Fruit fly (Drosophila melanogaster) whole organism, adult: ENCODE measurements around the gene Osi2.
A peak's percentile ranks its signal among the peaks of the same experiment; 100 is the strongest.

Experiments
- CG11617 ChIP-seq: fragments of 200-800 bp; sonication (Bioruptor generic); optimal IDR thresholded peaks from 2 replicates; lab custom pipeline; 2017; ENCODE audit warnings: mild to moderate bottlenecking, missing biosample characterization, missing genetic modification reagents, missing genetic modification characterization
- CG12768 ChIP-seq: fragments of 200-800 bp; sonication (Bioruptor generic); optimal IDR thresholded peaks from 2 replicates; lab custom pipeline; 2017; ENCODE audit warnings: missing biosample characterization, missing genetic modification characterization, mild to moderate bottlenecking, moderate library complexity, missing genetic modification reagents
- CG14711 ChIP-seq: fragments of 200-800 bp; sonication (Bioruptor generic); optimal IDR thresholded peaks from 2 replicates; lab custom pipeline; 2018; ENCODE audit warnings: missing biosample characterization, mild to moderate bottlenecking, missing genetic modification characterization, moderate library complexity
- CG1620 ChIP-seq: fragments of 200-800 bp; sonication (Bioruptor generic); optimal IDR thresholded peaks from 2 replicates; lab custom pipeline; 2016; ENCODE audit warnings: missing biosample characterization, missing genetic modification characterization
- CG33017 ChIP-seq: fragments of 200-800 bp; sonication (Bioruptor generic); optimal IDR thresholded peaks from 2 replicates; lab custom pipeline; 2018; ENCODE audit warnings: missing biosample characterization, mild to moderate bottlenecking, missing genetic modification characterization, moderate library complexity
- CG5204 ChIP-seq: fragments of 200-800 bp; sonication (Bioruptor generic); optimal IDR thresholded peaks from 2 replicates; lab custom pipeline; 2016; ENCODE audit warnings: missing biosample characterization, missing genetic modification characterization
- CG7045 ChIP-seq: fragments of 200-800 bp; sonication (Bioruptor generic); optimal IDR thresholded peaks from 2 replicates; lab custom pipeline; 2017; ENCODE audit warnings: missing biosample characterization, mild to moderate bottlenecking, missing genetic modification characterization
- CG7101 ChIP-seq: fragments of 200-800 bp; sonication (Bioruptor generic); optimal IDR thresholded peaks from 2 replicates; lab custom pipeline; 2018; ENCODE audit warnings: missing biosample characterization, mild to moderate bottlenecking, missing genetic modification characterization, moderate library complexity
- Clk ChIP-seq: fragments of 200-800 bp; sonication (Bioruptor generic); optimal IDR thresholded peaks from 2 replicates; lab custom pipeline; 2017; ENCODE audit warnings: missing biosample characterization, missing genetic modification characterization
- Crg-1 ChIP-seq: fragments of 200-800 bp; sonication (Bioruptor generic); optimal IDR thresholded peaks from 2 replicates; lab custom pipeline; 2016; ENCODE audit warnings: missing biosample characterization, missing genetic modification characterization
- Hr96 ChIP-seq: fragments of 200-800 bp; sonication (Bioruptor generic); optimal IDR thresholded peaks from 2 replicates; lab custom pipeline; 2016; ENCODE audit warnings: missing biosample characterization, missing genetic modification characterization
- bab1 ChIP-seq: fragments of 200-800 bp; sonication (Bioruptor generic); optimal IDR thresholded peaks from 3 replicates; lab custom pipeline; 2019; ENCODE audit warnings: missing biosample characterization, mild to moderate bottlenecking, missing genetic modification characterization, moderate library complexity
- cic ChIP-seq: fragments of 200-800 bp; sonication (Bioruptor generic); optimal IDR thresholded peaks from 2 replicates; lab custom pipeline; 2017; ENCODE audit warnings: missing biosample characterization, mild to moderate bottlenecking, missing genetic modification characterization, moderate library complexity
- cnc ChIP-seq, 2 experiments: fragments of >200 bp; optimal IDR thresholded peaks; 2 replicates each; lab custom pipeline; 2017
- kay ChIP-seq: fragments of 200-800 bp; sonication (Bioruptor generic); peaks from one replicate; lab custom pipeline; 2016; ENCODE audit warnings: missing biosample characterization, missing genetic modification characterization, borderline replicate concordance
- ovo ChIP-seq: fragments of 200-800 bp; sonication (Bioruptor generic); optimal IDR thresholded peaks from 2 replicates; lab custom pipeline; 2016; ENCODE audit warnings: missing biosample characterization, missing genetic modification characterization
- pad ChIP-seq: fragments of 200-800 bp; sonication (Bioruptor generic); optimal IDR thresholded peaks from 3 replicates; lab custom pipeline; 2017; ENCODE audit warnings: missing biosample characterization, missing genetic modification characterization, mild to moderate bottlenecking, moderate library complexity, missing genetic modification reagents
- tj ChIP-seq: fragments of 200-800 bp; sonication (Bioruptor generic); optimal IDR thresholded peaks from 3 replicates; lab custom pipeline; 2017; ENCODE audit warnings: missing biosample characterization, mild to moderate bottlenecking, missing genetic modification characterization, moderate library complexity

The Osi2 gene

dm6 chr3R:6229055-6229841 lies 20.1 kb downstream of the Osi2 start:
- TF ChIP-seq CG12768 (GFP tag; lab: Kevin White, UChicago) (no peak), cnc (optimal IDR thresholded peaks at IDR 0.05; lab: Kevin White, UChicago) (no peak), CG7101 (no peak), ovo (GFP tag; lab: Kevin White, UChicago) (no peak), CG7045 (GFP tag; lab: Kevin White, UChicago) (no peak), tj (no peak)

dm6 chr3R:6230298-6230697 lies 21.1 kb downstream of the Osi2 start:
- TF ChIP-seq tj = no peak

dm6 chr3R:6231391-6231790 lies 22.2 kb downstream of the Osi2 start:
- no peak for TF ChIP-seq Crg-1 (GFP tag; lab: Kevin White, UChicago)
- no peak for TF ChIP-seq CG12768 (GFP tag; lab: Kevin White, UChicago)
- no peak for TF ChIP-seq CG7045 (GFP tag; lab: Kevin White, UChicago)

- TF ChIP-seq CG5204 (GFP tag; lab: Kevin White, UChicago) = peak; percentile 7
- TF ChIP-seq bab1 (GFP tag; lab: Kevin White, UChicago) = no peak
Measured at dm6 chr3R:6233104-6233503, 23.9 kb downstream of the Osi2 start.

- no peak for TF ChIP-seq CG11617 (GFP tag; lab: Kevin White, UChicago)
- no peak for TF ChIP-seq bab1 (GFP tag; lab: Kevin White, UChicago)
- no peak for TF ChIP-seq CG5204 (GFP tag; lab: Kevin White, UChicago)
- no peak for TF ChIP-seq CG1620 (GFP tag; lab: Kevin White, UChicago)
- TF ChIP-seq CG12768 (GFP tag; lab: Kevin White, UChicago) = no peak
- TF ChIP-seq tj = no peak
- no peak for TF ChIP-seq Clk (GFP tag; lab: Kevin White, UChicago)
- no peak for TF ChIP-seq Crg-1 (GFP tag; lab: Kevin White, UChicago)
- TF ChIP-seq cic (GFP tag; lab: Kevin White, UChicago) = no peak
- TF ChIP-seq ovo (GFP tag; lab: Kevin White, UChicago) = no peak
- TF ChIP-seq CG7101 = no peak
- TF ChIP-seq kay (GFP tag; lab: Kevin White, UChicago) = no peak
Measured at dm6 chr3R:6234189-6234758, 25.1 kb downstream of the Osi2 start, which contains the start of gene Osi6. TSS of gene Osi6 (plus strand) at chr3R:6234708.

dm6 chr3R:6238977-6239376 lies 29.8 kb downstream of the Osi2 start:
- no peak for TF ChIP-seq Hr96 (GFP tag; lab: Kevin White, UChicago)

dm6 chr3R:6240263-6240662 lies 31.1 kb downstream of the Osi2 start:
- no peak for TF ChIP-seq CG11617 (GFP tag; lab: Kevin White, UChicago)

dm6 chr3R:6241289-6241688 lies 32.1 kb downstream of the Osi2 start:
- TF ChIP-seq bab1 (GFP tag; lab: Kevin White, UChicago) = no peak
- TF ChIP-seq CG7045 (GFP tag; lab: Kevin White, UChicago) = no peak
- TF ChIP-seq pad = no peak
- TF ChIP-seq tj = no peak
- no peak for TF ChIP-seq CG5204 (GFP tag; lab: Kevin White, UChicago)
- TF ChIP-seq kay (GFP tag; lab: Kevin White, UChicago) = no peak
- no peak for TF ChIP-seq CG7101
- TF ChIP-seq Crg-1 (GFP tag; lab: Kevin White, UChicago) = no peak
- no peak for TF ChIP-seq Clk (GFP tag; lab: Kevin White, UChicago)
- TF ChIP-seq CG14711 (tag; lab: Kevin White, UChicago) = no peak
- TF ChIP-seq CG33017 (tag; lab: Kevin White, UChicago) = no peak
- no peak for TF ChIP-seq CG11617 (GFP tag; lab: Kevin White, UChicago)
- no peak for TF ChIP-seq CG1620 (GFP tag; lab: Kevin White, UChicago)

dm6 chr3R:6244035-6244434 lies 34.9 kb downstream of the Osi2 start:
- no peak for TF ChIP-seq CG7101
- no peak for TF ChIP-seq CG1620 (GFP tag; lab: Kevin White, UChicago)
- no peak for TF ChIP-seq tj
- TF ChIP-seq CG33017 (tag; lab: Kevin White, UChicago) = no peak
- TF ChIP-seq cnc (optimal IDR thresholded peaks at IDR 0.05; lab: Kevin White, UChicago) = no peak
- no peak for TF ChIP-seq CG7045 (GFP tag; lab: Kevin White, UChicago)
- TF ChIP-seq Clk (GFP tag; lab: Kevin White, UChicago) = no peak
- no peak for TF ChIP-seq kay (GFP tag; lab: Kevin White, UChicago)
- no peak for TF ChIP-seq cic (GFP tag; lab: Kevin White, UChicago)
- no peak for TF ChIP-seq bab1 (GFP tag; lab: Kevin White, UChicago)
- no peak for TF ChIP-seq CG12768 (GFP tag; lab: Kevin White, UChicago)
- TF ChIP-seq CG5204 (GFP tag; lab: Kevin White, UChicago) = no peak
